Fruit fly (Drosophila melanogaster) whole organism, embryonic: ENCODE measurements around the gene CG42814.

Experiments
- Asciz ChIP-seq: fragments of 200-800 bp; sonication (Bioruptor generic); optimal IDR thresholded peaks from 2 replicates; lab custom pipeline; 2017; ENCODE audit warnings: missing biosample characterization, mild to moderate bottlenecking, missing genetic modification characterization, missing genetic modification reagents
- CG10147 ChIP-seq: fragments of 200-800 bp; sonication (Bioruptor generic); optimal IDR thresholded peaks from 2 replicates; lab custom pipeline; 2019; ENCODE audit warnings: missing biosample characterization, mild to moderate bottlenecking, missing genetic modification characterization, moderate library complexity
- CG10209 ChIP-seq: fragments of 200-800 bp; sonication (Bioruptor generic); optimal IDR thresholded peaks from 3 replicates; lab custom pipeline; 2017; ENCODE audit warnings: missing biosample characterization, mild to moderate bottlenecking, missing genetic modification characterization, missing genetic modification reagents
- CG11504 ChIP-seq: fragments of 200-800 bp; sonication (Bioruptor generic); optimal IDR thresholded peaks from 3 replicates; lab custom pipeline; 2019; ENCODE audit warnings: missing biosample characterization, mild to moderate bottlenecking, missing genetic modification characterization, moderate library complexity
- CG11695 ChIP-seq: fragments of 200-800 bp; sonication (Bioruptor generic); IDR thresholded peaks from 3 replicates; pipeline ENCODE4 v1.3.6; 2022; ENCODE audit warnings: missing biosample characterization, missing genetic modification characterization
- CG12942 ChIP-seq: fragments of 200-800 bp; sonication (Bioruptor generic); optimal IDR thresholded peaks from 3 replicates; lab custom pipeline; 2016; ENCODE audit warnings: missing biosample characterization, missing genetic modification characterization
- CG15269 ChIP-seq: fragments of 200-800 bp; sonication (Bioruptor generic); optimal IDR thresholded peaks from 2 replicates; lab custom pipeline; 2018; ENCODE audit warnings: missing biosample characterization, mild to moderate bottlenecking, missing genetic modification characterization, moderate library complexity
- CG1602 ChIP-seq: fragments of 200-800 bp; sonication (Bioruptor generic); optimal IDR thresholded peaks from 3 replicates; lab custom pipeline; 2016; ENCODE audit warnings: missing biosample characterization, missing genetic modification characterization
- CG17385 ChIP-seq: fragments of 200-800 bp; sonication (Bioruptor generic); optimal IDR thresholded peaks from 3 replicates; lab custom pipeline; 2018; ENCODE audit warnings: missing biosample characterization, mild to moderate bottlenecking, missing genetic modification characterization
- CG17802 ChIP-seq: fragments of 200-800 bp; sonication (Bioruptor generic); optimal IDR thresholded peaks from 2 replicates; lab custom pipeline; 2018; ENCODE audit warnings: missing biosample characterization, mild to moderate bottlenecking, missing genetic modification characterization, moderate library complexity
- CG1792 ChIP-seq: fragments of 200-800 bp; sonication (Bioruptor generic); optimal IDR thresholded peaks from 2 replicates; lab custom pipeline; 2016; ENCODE audit warnings: missing biosample characterization, missing genetic modification characterization
- CG3065 ChIP-seq: fragments of 200-800 bp; sonication (Bioruptor generic); optimal IDR thresholded peaks from 2 replicates; lab custom pipeline; 2016; ENCODE audit warnings: missing biosample characterization, missing genetic modification characterization
- CG31441 ChIP-seq: fragments of 200-800 bp; sonication (Bioruptor generic); IDR thresholded peaks from 2 replicates; pipeline ENCODE4 v1.3.6; 2022; ENCODE audit warnings: missing biosample characterization, missing genetic modification characterization
- CG3407 ChIP-seq: fragments of 200-800 bp; sonication (Bioruptor generic); optimal IDR thresholded peaks from 2 replicates; lab custom pipeline; 2018; ENCODE audit warnings: missing biosample characterization, mild to moderate bottlenecking, missing genetic modification characterization
- CG4282 ChIP-seq: fragments of 200-800 bp; sonication (Bioruptor generic); optimal IDR thresholded peaks from 2 replicates; lab custom pipeline; 2016; ENCODE audit warnings: missing biosample characterization, missing genetic modification characterization
- CG6254 ChIP-seq: fragments of 200-800 bp; sonication (Bioruptor generic); optimal IDR thresholded peaks from 3 replicates; lab custom pipeline; 2017; ENCODE audit warnings: mild to moderate bottlenecking, missing biosample characterization, missing genetic modification reagents, missing genetic modification characterization
- CG7556 ChIP-seq: fragments of 200-800 bp; sonication (Bioruptor generic); optimal IDR thresholded peaks from 2 replicates; lab custom pipeline; 2017; ENCODE audit warnings: missing biosample characterization, mild to moderate bottlenecking, missing genetic modification characterization
- CG7745 ChIP-seq: fragments of 200-800 bp; sonication (Bioruptor generic); optimal IDR thresholded peaks from 2 replicates; lab custom pipeline; 2018; ENCODE audit warnings: missing biosample characterization, mild to moderate bottlenecking, missing genetic modification characterization, moderate library complexity
- CG7963 ChIP-seq: fragments of 200-800 bp; sonication (Bioruptor generic); IDR thresholded peaks from 3 replicates; pipeline ENCODE4 v1.3.6; 2022; ENCODE audit warnings: missing biosample characterization, missing genetic modification characterization; ENCODE audit not compliant: partially characterized antibody
- CG9609 ChIP-seq: fragments of 200-800 bp; sonication (Bioruptor generic); optimal IDR thresholded peaks from 3 replicates; lab custom pipeline; 2016; ENCODE audit warnings: missing biosample characterization, missing genetic modification characterization
- CG9932 ChIP-seq: fragments of 200-800 bp; sonication (Bioruptor generic); IDR thresholded peaks from 2 replicates; pipeline ENCODE4 v1.3.6; 2022; ENCODE audit warnings: missing biosample characterization, missing genetic modification characterization
- Doc3 ChIP-seq: fragments of 200-800 bp; sonication (Bioruptor generic); IDR thresholded peaks from 3 replicates; pipeline ENCODE4 v1.3.6; 2022; ENCODE audit warnings: missing biosample characterization, missing genetic modification characterization; ENCODE audit not compliant: partially characterized antibody
- Drgx ChIP-seq: fragments of 200-800 bp; sonication (Bioruptor generic); IDR thresholded peaks from 2 replicates; pipeline ENCODE4 v1.3.6; 2022; ENCODE audit warnings: missing biosample characterization, missing genetic modification characterization
- Ets97D ChIP-seq: fragments of 200-800 bp; sonication (Bioruptor generic); optimal IDR thresholded peaks from 3 replicates; lab custom pipeline; 2016; ENCODE audit warnings: missing biosample characterization, missing genetic modification characterization
- HLHmδ ChIP-seq: fragments of 200-800 bp; sonication (Bioruptor generic); optimal IDR thresholded peaks from 2 replicates; lab custom pipeline; 2018; ENCODE audit warnings: missing biosample characterization, mild to moderate bottlenecking, missing genetic modification characterization, moderate library complexity
- Myb ChIP-seq: fragments of 200-800 bp; sonication (Bioruptor generic); optimal IDR thresholded peaks from 2 replicates; lab custom pipeline; 2016; ENCODE audit warnings: missing biosample characterization, missing genetic modification characterization
- NK7.1 ChIP-seq: fragments of 200-800 bp; sonication (Bioruptor generic); optimal IDR thresholded peaks from 3 replicates; lab custom pipeline; 2016; ENCODE audit warnings: missing biosample characterization, missing genetic modification characterization
- Nf-YB ChIP-seq: fragments of 200-800 bp; sonication (Bioruptor generic); optimal IDR thresholded peaks from 3 replicates; lab custom pipeline; 2019; ENCODE audit warnings: missing biosample characterization, mild to moderate bottlenecking, missing genetic modification characterization, moderate library complexity
- Opbp ChIP-seq: fragments of 200-800 bp; sonication (Bioruptor generic); IDR thresholded peaks from 3 replicates; pipeline ENCODE4 v1.3.6; 2022; ENCODE audit warnings: missing biosample characterization, missing genetic modification characterization; ENCODE audit not compliant: partially characterized antibody
- Optix ChIP-seq: fragments of 200-800 bp; sonication (Bioruptor generic); IDR thresholded peaks from 3 replicates; pipeline ENCODE4 v1.3.6; 2022; ENCODE audit warnings: missing biosample characterization, missing genetic modification characterization
- Sin3A ChIP-seq: fragments of >200 bp; optimal IDR thresholded peaks from 2 replicates; lab custom pipeline; 2018
- Ssrp ChIP-seq: fragments of 200-800 bp; sonication (Bioruptor generic); optimal IDR thresholded peaks from 2 replicates; lab custom pipeline; 2018; ENCODE audit warnings: missing biosample characterization, mild to moderate bottlenecking, missing genetic modification characterization, moderate library complexity
- Xbp1 ChIP-seq: fragments of 200-800 bp; sonication (Bioruptor generic); optimal IDR thresholded peaks from 3 replicates; lab custom pipeline; 2016; ENCODE audit warnings: missing biosample characterization, mild to moderate bottlenecking, missing genetic modification characterization
- abd-A ChIP-seq: fragments of 200-800 bp; sonication (Bioruptor generic); optimal IDR thresholded peaks from 3 replicates; lab custom pipeline; 2019; ENCODE audit warnings: missing biosample characterization, mild to moderate bottlenecking, missing genetic modification characterization, moderate library complexity
- ap ChIP-seq: fragments of 200-800 bp; sonication (Bioruptor generic); IDR thresholded peaks from 2 replicates; pipeline ENCODE4 v1.3.6; 2022; ENCODE audit warnings: missing biosample characterization, missing genetic modification characterization
- br ChIP-seq: fragments of >200 bp; optimal IDR thresholded peaks from 2 replicates; lab custom pipeline; 2017
- cad ChIP-seq: fragments of >200 bp; optimal IDR thresholded peaks from 2 replicates; lab custom pipeline; 2017; ENCODE audit warnings: missing biosample characterization, missing genetic modification characterization
- emc ChIP-seq: fragments of 200-800 bp; sonication (Bioruptor generic); optimal IDR thresholded peaks from 2 replicates; lab custom pipeline; 2016; ENCODE audit warnings: missing biosample characterization, missing genetic modification characterization
- grau ChIP-seq: fragments of 200-800 bp; optimal IDR thresholded peaks from 3 replicates; lab custom pipeline; 2019; ENCODE audit warnings: missing biosample characterization, mild to moderate bottlenecking, missing genetic modification characterization, moderate library complexity
- gt ChIP-seq: fragments of 200-800 bp; sonication (Bioruptor generic); IDR thresholded peaks from 2 replicates; pipeline ENCODE4 v1.3.6; 2022; ENCODE audit warnings: missing biosample characterization, missing genetic modification characterization
- nmo ChIP-seq: fragments of 200-800 bp; sonication (Bioruptor generic); optimal IDR thresholded peaks from 2 replicates; lab custom pipeline; 2018; ENCODE audit warnings: missing biosample characterization, mild to moderate bottlenecking, missing genetic modification characterization, moderate library complexity
- pita ChIP-seq: fragments of 200-800 bp; sonication (Bioruptor generic); optimal IDR thresholded peaks from 2 replicates; lab custom pipeline; 2017; ENCODE audit warnings: missing biosample characterization, mild to moderate bottlenecking, missing genetic modification characterization
- run ChIP-seq: fragments of 200-800 bp; sonication (Bioruptor generic); optimal IDR thresholded peaks from 3 replicates; lab custom pipeline; 2018; ENCODE audit warnings: missing biosample characterization, mild to moderate bottlenecking, missing genetic modification characterization
- sens ChIP-seq: fragments of 200-800 bp; sonication (Bioruptor generic); peaks from one replicate; lab custom pipeline; 2016; ENCODE audit warnings: missing biosample characterization, missing genetic modification characterization
- slou ChIP-seq: fragments of 200-800 bp; sonication (Bioruptor generic); optimal IDR thresholded peaks from 3 replicates; lab custom pipeline; 2016; ENCODE audit warnings: missing biosample characterization, missing genetic modification characterization
- sqz ChIP-seq: fragments of 200-800 bp; sonication (Bioruptor generic); optimal IDR thresholded peaks from 3 replicates; lab custom pipeline; 2018; ENCODE audit warnings: missing biosample characterization, mild to moderate bottlenecking, missing genetic modification characterization
- ssp ChIP-seq: fragments of 200-800 bp; sonication (Bioruptor generic); IDR thresholded peaks from 2 replicates; pipeline ENCODE4 v1.3.6; 2022; ENCODE audit warnings: missing biosample characterization, missing genetic modification characterization
- unpg ChIP-seq: fragments of 200-800 bp; sonication (Bioruptor generic); optimal IDR thresholded peaks from 3 replicates; lab custom pipeline; 2018; ENCODE audit warnings: missing biosample characterization, mild to moderate bottlenecking, missing genetic modification characterization, moderate library complexity
- vfl ChIP-seq: fragments of 200-800 bp; sonication (Bioruptor generic); optimal IDR thresholded peaks from 2 replicates; lab custom pipeline; 2016; ENCODE audit warnings: missing biosample characterization, missing genetic modification characterization
- yki ChIP-seq: fragments of >200 bp; optimal IDR thresholded peaks from 3 replicates; lab custom pipeline; 2018

CG42814 gene

dm6 chr3R:27273118-27274062 is 44.1 kb upstream of the CG42814 start, which contains the start of gene CG5934 (continued):
- no peak for TF ChIP-seq slou
- TF ChIP-seq Xbp1 (GFP tag; lab: Kevin White, UChicago), result peak; percentile 10
- peak; percentile 7 for TF ChIP-seq CG3407 (GFP tag; lab: Kevin White, UChicago)
- no peak for TF ChIP-seq emc
- TF ChIP-seq CG12942 (GFP tag; lab: Kevin White, UChicago), result peak; percentile 31
- TF ChIP-seq CG17385 (GFP tag; lab: Kevin White, UChicago), result peak; percentile 97
- no peak for TF ChIP-seq Doc3 (GFP tag; lab: Robert Waterston, UW)
- TF ChIP-seq abd-A (tag; lab: Kevin White, UChicago), result no peak
- no peak for TF ChIP-seq Drgx
- TF ChIP-seq CG6254 (GFP tag; lab: Kevin White, UChicago), result no peak
- no peak for TF ChIP-seq CG15269 (tag; lab: Kevin White, UChicago)
- no peak for TF ChIP-seq CG11504 (tag; lab: Kevin White, UChicago)
- no peak for TF ChIP-seq run (tag; lab: Kevin White, UChicago)
- TF ChIP-seq CG9932 (GFP tag; lab: Robert Waterston, UW), result peak; percentile 68
- no peak for TF ChIP-seq Ssrp (tag; lab: Kevin White, UChicago)
- TF ChIP-seq CG31441 (GFP tag; lab: Robert Waterston, UW), result 0 out of 2 replicates have a peak, but pooled peaks have one; percentile 8
- no peak for TF ChIP-seq CG1602 (GFP tag; lab: Kevin White, UChicago)
- TF ChIP-seq nmo, result peak; percentile 26
- TF ChIP-seq CG3065 (GFP tag; lab: Kevin White, UChicago), result no peak

dm6 chr3R:27272233-27272632 is 43.0 kb upstream of the CG42814 start:
- TF ChIP-seq Nf-YB (GFP tag; lab: Kevin White, UChicago) (no peak), CG10147 (GFP tag; lab: Kevin White, UChicago) (no peak), yki (no peak), vfl (GFP tag; lab: Kevin White, UChicago) (no peak), Optix (GFP tag; lab: Robert Waterston, UW) (no peak), ap (GFP tag; lab: Robert Waterston, UW) (no peak), unpg (GFP tag; lab: Kevin White, UChicago) (no peak), Sin3A (no peak), CG9609 (GFP tag; lab: Kevin White, UChicago) (no peak), CG7963 (GFP tag; lab: Robert Waterston, UW) (no peak), gt (GFP tag; lab: Robert Waterston, UW) (no peak), sqz (GFP tag; lab: Kevin White, UChicago) (peak; percentile 32), CG7556 (GFP tag; lab: Kevin White, UChicago) (no peak), Asciz (GFP tag; lab: Kevin White, UChicago) (no peak), CG4282 (GFP tag; lab: Kevin White, UChicago) (no peak), grau (no peak), br (lab: Kevin White, UChicago) (no peak), Myb (peak; percentile 23), NK7.1 (GFP tag; lab: Kevin White, UChicago) (no peak), Ets97D (GFP tag; lab: Kevin White, UChicago) (no peak), pita (GFP tag; lab: Kevin White, UChicago) (no peak), Opbp (GFP tag; lab: Robert Waterston, UW) (no peak), CG7745 (no peak), ssp (GFP tag; lab: Robert Waterston, UW) (no peak), sens (GFP tag; lab: Kevin White, UChicago) (peak; percentile 72), CG10209 (GFP tag; lab: Kevin White, UChicago) (no peak), HLHmδ (GFP tag; lab: Kevin White, UChicago) (no peak), cad (GFP tag; lab: Kevin White, UChicago) (no peak), CG17802 (tag; lab: Kevin White, UChicago) (no peak), CG1792 (GFP tag; lab: Kevin White, UChicago) (no peak), CG11695 (no peak)
